Worm (Caenorhabditis elegans) whole organism, young adult: ENCODE results near the gene F16G10.14.
A peak's percentile ranks its signal among the peaks of the same experiment; 100 is the strongest.

Experiments
- B0336.3 ChIP-seq: fragments of 200-800 bp; sonication (Bioruptor generic); IDR thresholded peaks from 2 replicates; pipeline ENCODE4 v1.3.6; 2022; ENCODE audit warnings: missing genetic modification characterization, missing compliant biosample characterization
- C17E4.6 ChIP-seq: fragments of 200-800 bp; sonication (Bioruptor generic); IDR thresholded peaks from 2 replicates; pipeline ENCODE4 v1.3.6; 2022; ENCODE audit warnings: missing genetic modification reagents, missing genetic modification characterization, missing compliant biosample characterization
- D2030.7 ChIP-seq: fragments of 200-800 bp; sonication (Bioruptor generic); IDR thresholded peaks from 2 replicates; pipeline ENCODE4 v1.3.6; 2022; ENCODE audit warnings: missing genetic modification reagents, missing genetic modification characterization, missing compliant biosample characterization
- F10E7.11 ChIP-seq: sonication (generic microtip); optimal IDR thresholded peaks from 2 replicates; lab custom pipeline; 2017; ENCODE audit warnings: mild to moderate bottlenecking, missing genetic modification characterization, moderate library complexity, missing compliant biosample characterization
- F39B2.1 ChIP-seq: fragments of 200-800 bp; sonication (Bioruptor generic); IDR thresholded peaks from 2 replicates; pipeline ENCODE4 v1.3.6; 2022; ENCODE audit warnings: missing genetic modification reagents, missing genetic modification characterization, missing compliant biosample characterization
- F55B11.4 ChIP-seq: sonication (generic microtip); optimal IDR thresholded peaks from 2 replicates; lab custom pipeline; 2016; ENCODE audit warnings: missing compliant biosample characterization, missing genetic modification characterization, borderline replicate concordance; ENCODE audit not compliant: insufficient read depth
- K12H6.12 ChIP-seq: fragments of 200-800 bp; sonication (Bioruptor generic); optimal IDR thresholded peaks from 2 replicates; lab custom pipeline; 2018; ENCODE audit warnings: mild to moderate bottlenecking, missing genetic modification characterization, missing compliant biosample characterization
- Y56A3A.18 ChIP-seq: fragments of 200-800 bp; sonication (Bioruptor generic); IDR thresholded peaks from 2 replicates; pipeline ENCODE4 v1.3.6; 2022; ENCODE audit warnings: missing genetic modification reagents, missing genetic modification characterization, missing compliant biosample characterization
- ama-1 ChIP-seq, 3 experiments: fragments of 150-350 bp in 1 of 3; sonication (generic microtip) in 2 of 3; optimal IDR thresholded peaks; 2 replicates each; lab custom pipeline; 2014 to 2018; ENCODE audit warnings: missing biosample characterization in 2 of 3, missing genetic modification characterization in 2 of 3, missing genetic modification reagents in 2 of 3
- atf-7 ChIP-seq: sonication (generic microtip); optimal IDR thresholded peaks from 2 replicates; lab custom pipeline; 2017; ENCODE audit warnings: mild to moderate bottlenecking, missing genetic modification characterization, missing compliant biosample characterization
- bed-1 ChIP-seq: fragments of 200-800 bp; sonication (Bioruptor generic); IDR thresholded peaks from 2 replicates; pipeline ENCODE4 v1.3.6; 2022; ENCODE audit warnings: missing genetic modification reagents, missing genetic modification characterization, missing compliant biosample characterization
- ceh-40 ChIP-seq: fragments of 200-800 bp; sonication (Bioruptor generic); IDR thresholded peaks from 2 replicates; pipeline ENCODE4 v1.3.6; 2022; ENCODE audit warnings: missing genetic modification characterization, missing compliant biosample characterization
- ceh-58 ChIP-seq: fragments of 200-800 bp; sonication (Bioruptor generic); IDR thresholded peaks from 2 replicates; pipeline ENCODE4 v1.3.6; 2022; ENCODE audit warnings: missing genetic modification characterization, missing compliant biosample characterization
- chd-7 ChIP-seq: sonication (generic microtip); optimal IDR thresholded peaks from 2 replicates; lab custom pipeline; 2016; ENCODE audit warnings: mild to moderate bottlenecking, missing genetic modification characterization, moderate library complexity, missing compliant biosample characterization
- dox-1 ChIP-seq: fragments of 200-800 bp; sonication (Bioruptor generic); IDR thresholded peaks from 2 replicates; pipeline ENCODE4 v1.3.6; 2022; ENCODE audit warnings: missing genetic modification reagents, missing genetic modification characterization, missing compliant biosample characterization
- dpff-1 ChIP-seq: sonication (generic microtip); optimal IDR thresholded peaks from 2 replicates; lab custom pipeline; 2017; ENCODE audit warnings: mild to moderate bottlenecking, missing genetic modification characterization, missing compliant biosample characterization
- dpl-1 ChIP-seq: fragments of 150-350 bp; optimal IDR thresholded peaks from 2 replicates; lab custom pipeline; 2014; ENCODE audit warnings: missing biosample characterization, missing genetic modification reagents, missing genetic modification characterization
- fkh-3 ChIP-seq: sonication (generic microtip); optimal IDR thresholded peaks from 2 replicates; lab custom pipeline; 2016; ENCODE audit warnings: mild to moderate bottlenecking, missing genetic modification characterization, missing compliant biosample characterization
- lag-1 ChIP-seq: fragments of 200-800 bp; sonication (Bioruptor generic); IDR thresholded peaks from 2 replicates; pipeline ENCODE4 v1.3.6; 2022; ENCODE audit warnings: missing genetic modification reagents, missing genetic modification characterization, missing compliant biosample characterization
- lir-1 ChIP-seq: fragments of 200-800 bp; sonication (Bioruptor generic); conservative IDR thresholded peaks from 2 replicates; pipeline ENCODE4 v1.3.6; 2022; ENCODE audit warnings: missing genetic modification reagents, missing genetic modification characterization, missing compliant biosample characterization
- lsl-1 ChIP-seq: fragments of 200-800 bp; sonication (Bioruptor generic); optimal IDR thresholded peaks from 2 replicates; lab custom pipeline; 2018; ENCODE audit warnings: mild to moderate bottlenecking, missing genetic modification characterization, moderate library complexity, missing compliant biosample characterization
- lsy-27 ChIP-seq: sonication (generic microtip); optimal IDR thresholded peaks from 2 replicates; lab custom pipeline; 2017; ENCODE audit warnings: missing genetic modification characterization, mild to moderate bottlenecking, missing compliant biosample characterization, antibody characterized with exemption, missing genotype, borderline replicate concordance; ENCODE audit not compliant: insufficient read depth
- mes-4 ChIP-seq: sonication (generic microtip); optimal IDR thresholded peaks from 2 replicates; lab custom pipeline; 2016; ENCODE audit warnings: missing genotype, missing genetic modification characterization, missing compliant biosample characterization
- nfya-2 ChIP-seq: fragments of 200-800 bp; sonication (Bioruptor generic); IDR thresholded peaks from 2 replicates; pipeline ENCODE4 v1.3.6; 2022; ENCODE audit warnings: missing genetic modification reagents, missing genetic modification characterization, missing compliant biosample characterization
- nhr-179 ChIP-seq: sonication (generic microtip); optimal IDR thresholded peaks from 2 replicates; lab custom pipeline; 2016; ENCODE audit warnings: mild to moderate bottlenecking, missing genetic modification characterization, missing compliant biosample characterization
- nhr-80 ChIP-seq: sonication (generic microtip); optimal IDR thresholded peaks from 2 replicates; lab custom pipeline; 2016; ENCODE audit warnings: missing genetic modification characterization, missing compliant biosample characterization
- snpc-3.4 ChIP-seq: sonication (generic microtip); optimal IDR thresholded peaks from 2 replicates; lab custom pipeline; 2017; ENCODE audit warnings: missing genetic modification characterization, mild to moderate bottlenecking, missing compliant biosample characterization, antibody characterized with exemption, moderate library complexity, missing genotype, missing genetic modification reagents
- sptf-2 ChIP-seq: fragments of 200-800 bp; sonication (Bioruptor generic); optimal IDR thresholded peaks from 2 replicates; lab custom pipeline; 2018; ENCODE audit warnings: mild to moderate bottlenecking, missing genetic modification characterization, missing compliant biosample characterization
- unc-62 ChIP-seq: fragments of 150-350 bp; optimal IDR thresholded peaks from 2 replicates; lab custom pipeline; 2014; ENCODE audit warnings: missing biosample characterization, missing genetic modification reagents, missing genetic modification characterization
- xnd-1 ChIP-seq: sonication (generic microtip); optimal IDR thresholded peaks from 2 replicates; lab custom pipeline; 2016; ENCODE audit warnings: missing genotype, missing genetic modification reagents, missing genetic modification characterization, missing compliant biosample characterization
- zfh-2 ChIP-seq: fragments of 200-800 bp; sonication (Bioruptor generic); conservative IDR thresholded peaks from 2 replicates; pipeline ENCODE4 v1.3.6; 2022; ENCODE audit warnings: missing genetic modification reagents, missing genetic modification characterization, missing compliant biosample characterization
- ztf-28 ChIP-seq: fragments of 200-800 bp; sonication (Bioruptor generic); IDR thresholded peaks from 2 replicates; pipeline ENCODE4 v1.3.6; 2022; ENCODE audit warnings: missing genetic modification reagents, missing genetic modification characterization, missing compliant biosample characterization
- ztf-3 ChIP-seq: fragments of 200-800 bp; sonication (Bioruptor generic); optimal IDR thresholded peaks from 2 replicates; lab custom pipeline; 2018; ENCODE audit warnings: mild to moderate bottlenecking, missing genetic modification characterization, missing compliant biosample characterization

F16G10.14 gene

ce11 chrII:2418836-2419235 is 20.1 kb upstream of the F16G10.14 start, which contains the start of gene fbxc-20:
Gene fbxc-20, plus strand, starts transcription at chrII:2419136.
- TF ChIP-seq D2030.7 (no peak), ama-1 (optimal IDR thresholded peaks at IDR 0.05; lab: Kevin White, UChicago) (no peak), ama-1 (GFP tag; optimal IDR thresholded peaks at IDR 0.05; lab: Kevin White, UChicago) (no peak), xnd-1 (no peak), lsl-1 (GFP tag; lab: Kevin White, UChicago) (no peak), dpff-1 (no peak), chd-7 (tag; lab: Kevin White, UChicago) (no peak), lir-1 (GFP tag; lab: Robert Waterston, UW) (no peak), ztf-28 (GFP tag; lab: Robert Waterston, UW) (no peak)

- no peak for TF ChIP-seq chd-7 (tag; lab: Kevin White, UChicago)
- TF ChIP-seq dpl-1 (GFP tag; lab: Kevin White, UChicago): no peak
- TF ChIP-seq mes-4: no peak
- TF ChIP-seq atf-7: no peak
Observed at ce11 chrII:2417889-2418288, 19.1 kb upstream of the F16G10.14 start, which contains the start of the genes F42G2.5 and F42G2.7. Gene F42G2.5, minus strand, starts transcription at chrII:2417989. Gene F42G2.7, plus strand, starts transcription at chrII:2418158.

ce11 chrII:2415439-2415838 is 16.7 kb upstream of the F16G10.14 start, which contains the start of gene fbxa-4:
Gene fbxa-4, minus strand, starts transcription at chrII:2415531.
- TF ChIP-seq F10E7.11 (tag; lab: Kevin White, UChicago) (no peak), nhr-80 (tag; lab: Kevin White, UChicago) (peak; percentile 54), C17E4.6 (no peak), sptf-2 (GFP tag; lab: Kevin White, UChicago) (no peak), unc-62 (GFP tag; lab: Kevin White, UChicago) (no peak)

- TF ChIP-seq bed-1 (GFP tag; lab: Robert Waterston, UW) (no peak), mes-4 (no peak), lsy-27 (tag; lab: Kevin White, UChicago) (no peak), K12H6.12 (tag; lab: Kevin White, UChicago) (no peak), B0336.3 (no peak), F39B2.1 (GFP tag; lab: Robert Waterston, UW) (no peak), ceh-40 (GFP tag; lab: Robert Waterston, UW) (no peak), Y56A3A.18 (GFP tag; lab: Robert Waterston, UW) (no peak), F55B11.4 (tag; lab: Kevin White, UChicago) (no peak), dpff-1 (no peak)
Observed at ce11 chrII:2412649-2413048, 13.9 kb upstream of the F16G10.14 start, which contains the start of gene fbxa-182. Gene fbxa-182, minus strand, starts transcription at chrII:2412749.

- no peak for TF ChIP-seq ztf-3
- no peak for TF ChIP-seq nhr-179
- no peak for TF ChIP-seq fkh-3 (tag; lab: Kevin White, UChicago)
- no peak for TF ChIP-seq snpc-3.4 (tag; lab: Kevin White, UChicago)
Observed at ce11 chrII:2411555-2411954, 12.8 kb upstream of the F16G10.14 start.

- TF ChIP-seq dox-1 (GFP tag; lab: Robert Waterston, UW) (no peak), lag-1 (no peak), zfh-2 (GFP tag; lab: Robert Waterston, UW) (peak; percentile 63), ceh-58 (GFP tag; lab: Robert Waterston, UW) (no peak), nfya-2 (GFP tag; lab: Robert Waterston, UW) (0 out of 2 replicates have a peak, but pooled peaks have one; percentile 15)
Observed at ce11 chrII:2411093-2411492, 12.3 kb upstream of the F16G10.14 start.
